Fruit fly (Drosophila melanogaster): Measurements from ENCODE around the gene CG45491.

CG45491 gene

DNA sequence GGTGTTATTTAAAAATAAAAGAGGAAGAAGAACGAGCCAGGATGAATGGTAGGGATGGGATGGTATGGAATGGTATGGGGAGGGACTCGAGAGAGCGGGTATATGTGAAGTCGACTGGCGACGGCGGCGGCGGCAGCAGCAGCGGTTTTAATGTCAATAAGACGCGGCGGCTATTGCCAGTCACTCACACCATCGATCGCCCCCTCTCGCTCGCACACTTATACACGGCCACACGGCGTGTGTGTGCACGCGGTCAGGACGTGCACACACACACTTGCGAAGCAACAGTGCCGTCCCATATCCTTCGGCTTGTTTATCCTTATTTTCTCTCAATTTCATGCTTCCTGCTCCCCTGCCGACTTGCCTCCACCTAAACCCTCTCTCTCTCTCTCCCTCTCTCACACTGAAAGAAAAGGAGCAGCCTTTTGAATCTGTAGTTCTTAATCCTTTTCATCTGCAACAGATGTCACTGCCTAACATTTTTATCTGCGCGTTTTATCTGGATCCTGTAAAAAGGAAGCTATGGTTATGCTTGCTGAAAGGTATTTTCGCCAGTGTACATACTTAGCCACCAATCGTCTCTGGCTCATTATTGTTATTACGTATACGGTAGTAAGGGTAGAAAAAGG is 49.6 kb downstream of the CG45491 start (continued):
- TF ChIP-seq CG15514 (GFP tag; optimal IDR thresholded peaks at IDR 0.05) (peak; percentile 68), CG10147 (GFP tag; optimal IDR thresholded peaks at IDR 0.05) (peak; percentile 78), caup (GFP tag; optimal IDR thresholded peaks at IDR 0.05; ENCODE audit: severe bottlenecking) (peak; percentile 84), CG1832 (GFP tag; optimal IDR thresholded peaks at IDR 0.05) (peak; percentile 67), B-H2 (GFP tag; optimal IDR thresholded peaks at IDR 0.05) (peak; percentile 40), nom (GFP tag; optimal IDR thresholded peaks at IDR 0.05) (peak; percentile 5), Hr51 (GFP tag; optimal IDR thresholded peaks at IDR 0.05) (peak; percentile 75 to 87), Sin3A (optimal IDR thresholded peaks at IDR 0.05) (no peak), CTCF (GFP tag; optimal IDR thresholded peaks at IDR 0.05) (no peak), ewg (GFP tag; optimal IDR thresholded peaks at IDR 0.05) (peak; percentile 67), pzg (GFP tag; optimal IDR thresholded peaks at IDR 0.05) (no peak), MTF-1 (GFP tag; optimal IDR thresholded peaks at IDR 0.05; ENCODE audit: borderline replicate concordance) (peak; percentile 76), CG9727 (GFP tag; optimal IDR thresholded peaks at IDR 0.05) (peak; percentile 90), bab2 (GFP tag; optimal IDR thresholded peaks at IDR 0.05) (peak; percentile 84), dan (GFP tag; IDR thresholded peaks at IDR 0.05) (peak; percentile 72), klu (GFP tag; IDR thresholded peaks at IDR 0.05) (peak; percentile 62), exex (tag; optimal IDR thresholded peaks at IDR 0.05) (peak; percentile 40), ATbp (GFP tag; optimal IDR thresholded peaks at IDR 0.05) (peak; percentile 81), CG7271 (tag; optimal IDR thresholded peaks at IDR 0.05) (peak; percentile 14), tgo (GFP tag; IDR thresholded peaks at IDR 0.05) (peak; percentile 76), HLH4C (GFP tag; IDR thresholded peaks at IDR 0.05; ENCODE audit: partially characterized antibody) (no peak), CG14441 (GFP tag; IDR thresholded peaks at IDR 0.05) (peak; percentile 82), Abd-B (GFP tag; optimal IDR thresholded peaks at IDR 0.05) (peak; percentile 74), ci (GFP tag; IDR thresholded peaks at IDR 0.05) (peak; percentile 93), sim (GFP tag; IDR thresholded peaks at IDR 0.05) (0 out of 2 replicates have a peak, but pooled peaks have one; percentile 23), CG13123 (GFP tag; optimal IDR thresholded peaks at IDR 0.05) (peak; percentile 66), CG17186 (GFP tag; optimal IDR thresholded peaks at IDR 0.05) (peak; percentile 23), Spps (tag; optimal IDR thresholded peaks at IDR 0.05) (peak; percentile 47), Jarid2 (GFP tag; optimal IDR thresholded peaks at IDR 0.05) (peak; percentile 14), z (GFP tag; IDR thresholded peaks at IDR 0.05) (no peak), CG1792 (GFP tag; optimal IDR thresholded peaks at IDR 0.05) (peak; percentile 76), Sry-δ (GFP tag; optimal IDR thresholded peaks at IDR 0.05) (peak; percentile 36), Taf1 (GFP tag; IDR thresholded peaks at IDR 0.05) (peak; percentile 41; the same call in 1 of the 2 replicates), CG9797 (GFP tag; optimal IDR thresholded peaks at IDR 0.05) (no peak), CG9437 (GFP tag; optimal IDR thresholded peaks at IDR 0.05) (peak; percentile 53), Atf6 (GFP tag; IDR thresholded peaks at IDR 0.05) (peak; percentile 81), Rx (GFP tag; IDR thresholded peaks at IDR 0.05) (peak; percentile 76), Side (GFP tag; optimal IDR thresholded peaks at IDR 0.05) (peak; percentile 89), Dad (GFP tag; optimal IDR thresholded peaks at IDR 0.05) (peak; percentile 83), CG12219 (GFP tag; optimal IDR thresholded peaks at IDR 0.05) (peak; percentile 79), sd (tag; optimal IDR thresholded peaks at IDR 0.05) (peak; percentile 89), CG6854 (GFP tag; optimal IDR thresholded peaks at IDR 0.05) (peak; percentile 67), CG32532 (GFP tag; IDR thresholded peaks at IDR 0.05) (peak; percentile 82), NC2β (GFP tag; optimal IDR thresholded peaks at IDR 0.05) (peak; percentile 87), CG4282 (GFP tag; optimal IDR thresholded peaks at IDR 0.05) (peak; percentile 69), D19B (GFP tag; optimal IDR thresholded peaks at IDR 0.05) (peak; percentile 59), kay (GFP tag; optimal IDR thresholded peaks at IDR 0.05) (peak; percentile 35), CG18476 (GFP tag; optimal IDR thresholded peaks at IDR 0.05) (peak; percentile 63), hb (GFP tag; IDR thresholded peaks at IDR 0.05; ENCODE audit: partially characterized antibody) (no peak), unpg (GFP tag; optimal IDR thresholded peaks at IDR 0.05) (peak; percentile 84)
